Worm (Caenorhabditis elegans) whole organism, midembryonic: ENCODE results near the gene srw-117.
"Not testable (repeated sequence)": the region's sequence is repeated elsewhere in the genome, so short reads cannot be mapped to it uniquely, and the experiment has no call there.

Experiments used
- T22C8.4 ChIP-seq: fragments of 200-800 bp; sonication (Bioruptor generic); IDR thresholded peaks from 2 replicates; pipeline ENCODE4 v1.3.6; 2022; ENCODE audit warnings: missing genetic modification characterization, missing compliant biosample characterization
- cog-1 ChIP-seq: sonication (generic microtip); optimal IDR thresholded peaks from 2 replicates; lab custom pipeline; 2016; ENCODE audit warnings: missing genetic modification characterization, missing compliant biosample characterization
- flt-1 ChIP-seq: fragments of 200-800 bp; sonication (Bioruptor generic); IDR thresholded peaks from 2 replicates; pipeline ENCODE4 v1.3.6; 2022; ENCODE audit warnings: missing genetic modification characterization, missing compliant biosample characterization
- klf-2 ChIP-seq: fragments of 200-800 bp; sonication (Bioruptor generic); conservative IDR thresholded peaks from 2 replicates; pipeline ENCODE4 v1.3.6; 2022; ENCODE audit warnings: missing genetic modification reagents, missing genetic modification characterization, missing compliant biosample characterization
- med-1 ChIP-seq: sonication (generic microtip); optimal IDR thresholded peaks from 2 replicates; lab custom pipeline; 2017; ENCODE audit warnings: missing genetic modification characterization, mild to moderate bottlenecking, missing compliant biosample characterization, antibody characterized with exemption, missing genetic modification reagents; ENCODE audit not compliant: insufficient read depth
- ref-1 ChIP-seq: fragments of 200-800 bp; sonication (Bioruptor generic); conservative IDR thresholded peaks from 2 replicates; pipeline ENCODE4 v1.3.6; 2022; ENCODE audit warnings: missing genetic modification reagents, missing genetic modification characterization, missing compliant biosample characterization
- tab-1 ChIP-seq: fragments of 200-800 bp; sonication (Bioruptor generic); IDR thresholded peaks from 2 replicates; pipeline ENCODE4 v1.3.6; 2022; ENCODE audit warnings: missing genetic modification characterization, missing compliant biosample characterization
- ztf-23 ChIP-seq: fragments of 200-800 bp; sonication (Bioruptor generic); IDR thresholded peaks from 2 replicates; pipeline ENCODE4 v1.3.6; 2022; ENCODE audit warnings: missing genetic modification reagents, missing genetic modification characterization, missing compliant biosample characterization
- ztf-29 ChIP-seq: fragments of 200-800 bp; sonication (Bioruptor generic); IDR thresholded peaks from 2 replicates; pipeline ENCODE4 v1.3.6; 2022; ENCODE audit warnings: missing genetic modification reagents, missing genetic modification characterization, missing compliant biosample characterization

srw-117 gene

DNA sequence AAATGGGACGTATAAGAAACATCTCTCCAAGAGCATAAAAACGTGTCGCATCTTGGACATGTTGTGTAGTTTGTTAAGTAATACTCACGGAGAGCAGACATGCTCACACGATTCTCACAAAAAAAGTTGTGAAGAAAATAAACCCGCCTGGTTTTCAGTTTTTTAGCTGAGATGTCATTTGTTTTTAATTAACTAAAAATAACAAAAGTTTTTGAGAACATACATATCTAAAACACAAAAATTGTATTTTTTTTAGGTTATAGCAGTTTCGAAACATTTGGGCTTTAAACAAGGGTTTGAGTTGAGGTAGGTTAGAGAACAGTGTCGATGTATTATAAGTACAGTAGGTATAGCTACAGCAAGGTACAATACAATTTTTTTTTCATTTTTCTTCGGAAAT lies 18.5 kb downstream of the srw-117 start, which contains the start of gene srh-88:
Gene srh-88, minus strand, starts transcription at position 101 of the 400 bp plus-strand sequence.
- no peak for TF ChIP-seq flt-1
- TF ChIP-seq tab-1 (GFP tag; lab: Robert Waterston, UW): no peak
- TF ChIP-seq med-1 (GFP tag; lab: Kevin White, UChicago): no peak
- TF ChIP-seq ztf-29 (GFP tag; lab: Robert Waterston, UW): no peak
- no peak for TF ChIP-seq T22C8.4 (GFP tag; lab: Robert Waterston, UW)
- TF ChIP-seq ztf-23 (GFP tag; lab: Robert Waterston, UW): no peak
- no peak for TF ChIP-seq ref-1 (GFP tag; lab: Robert Waterston, UW)
- no peak for TF ChIP-seq cog-1 (tag; lab: Kevin White, UChicago)
- no peak for TF ChIP-seq klf-2 (GFP tag; lab: Robert Waterston, UW)

DNA sequence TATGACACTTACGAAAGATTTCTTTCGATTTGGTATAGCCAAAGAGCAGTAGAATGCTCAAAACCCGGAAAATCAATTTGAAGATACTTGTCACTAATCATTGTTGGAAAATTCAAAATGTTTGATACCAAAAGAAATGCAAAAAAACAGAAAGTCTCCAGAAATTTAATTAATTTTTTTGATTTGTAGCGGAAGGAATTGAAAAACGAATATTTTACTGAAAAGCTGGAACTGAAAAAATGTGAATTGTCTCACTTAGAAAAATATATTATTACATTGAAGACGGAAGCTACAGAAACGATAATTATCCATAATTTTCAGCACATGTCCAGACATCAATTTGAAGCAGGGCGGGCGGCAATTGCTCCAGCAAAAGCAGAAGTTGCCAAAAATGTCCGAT lies 20.3 kb downstream of the srw-117 start, which contains the start of gene srw-138:
Gene srw-138, minus strand, starts transcription at position 101 of the 400 bp plus-strand sequence.
- TF ChIP-seq klf-2 (GFP tag; lab: Robert Waterston, UW): no peak
- TF ChIP-seq ref-1 (GFP tag; lab: Robert Waterston, UW): no peak
- no peak for TF ChIP-seq tab-1 (GFP tag; lab: Robert Waterston, UW)
- no peak for TF ChIP-seq ztf-23 (GFP tag; lab: Robert Waterston, UW)
- no peak for TF ChIP-seq ztf-29 (GFP tag; lab: Robert Waterston, UW)
- TF ChIP-seq T22C8.4 (GFP tag; lab: Robert Waterston, UW): no peak
- TF ChIP-seq cog-1 (tag; lab: Kevin White, UChicago): no peak

DNA sequence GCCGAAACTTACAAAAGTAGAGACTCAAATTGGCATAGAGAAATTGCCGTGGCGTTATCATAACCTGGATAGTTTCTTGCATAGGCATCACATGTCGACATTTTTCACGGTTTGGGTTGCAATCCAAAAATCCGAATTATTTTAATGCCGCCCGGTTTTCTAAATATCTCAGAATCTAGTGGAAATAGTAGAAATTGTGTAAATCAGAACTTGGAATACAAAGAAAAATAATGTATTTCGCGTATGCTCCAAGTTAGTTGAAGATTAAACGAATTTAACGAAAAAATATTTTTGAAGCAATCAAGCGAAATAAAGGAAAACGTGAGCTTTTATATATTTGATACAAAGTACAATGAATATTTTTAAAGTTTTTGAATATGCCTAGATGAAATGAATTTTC lies 22.4 kb downstream of the srw-117 start, which contains the start of gene srw-144:
Gene srw-144, minus strand, starts transcription at position 101 of the 400 bp plus-strand sequence.
- TF ChIP-seq ztf-23 (GFP tag; lab: Robert Waterston, UW) (no peak), tab-1 (GFP tag; lab: Robert Waterston, UW) (no peak), ztf-29 (GFP tag; lab: Robert Waterston, UW) (no peak), klf-2 (GFP tag; lab: Robert Waterston, UW) (no peak), ref-1 (GFP tag; lab: Robert Waterston, UW) (no peak), med-1 (GFP tag; lab: Kevin White, UChicago) (no peak), T22C8.4 (GFP tag; lab: Robert Waterston, UW) (no peak), cog-1 (tag; lab: Kevin White, UChicago) (no peak), flt-1 (no peak)

DNA sequence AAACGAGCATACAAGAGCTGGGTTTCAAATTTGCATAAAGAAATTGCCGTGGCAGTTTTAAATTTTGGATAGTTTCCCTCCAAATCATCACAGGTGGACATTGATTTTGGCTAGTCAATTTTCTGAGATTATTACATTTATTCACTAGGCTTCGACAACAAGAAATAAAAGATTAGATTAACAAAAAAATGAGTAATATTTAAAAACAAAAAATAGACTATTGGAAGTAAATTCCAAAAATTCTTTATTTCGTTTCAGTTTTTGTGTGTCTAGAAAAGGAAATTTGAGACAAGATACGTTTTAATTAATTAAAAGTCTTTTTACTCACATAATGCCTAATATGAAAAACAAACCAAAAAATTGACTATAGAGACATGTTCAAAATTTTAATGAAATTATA lies 25.0 kb downstream of the srw-117 start, which contains the start of gene srw-142:
Gene srw-142, minus strand, starts transcription at position 101 of the 400 bp plus-strand sequence.
- TF ChIP-seq ztf-23 (GFP tag; lab: Robert Waterston, UW) (no peak), flt-1 (no peak), T22C8.4 (GFP tag; lab: Robert Waterston, UW) (no peak), ztf-29 (GFP tag; lab: Robert Waterston, UW) (no peak), tab-1 (GFP tag; lab: Robert Waterston, UW) (no peak), klf-2 (GFP tag; lab: Robert Waterston, UW) (no peak), cog-1 (tag; lab: Kevin White, UChicago) (no peak), ref-1 (GFP tag; lab: Robert Waterston, UW) (no peak), med-1 (GFP tag; lab: Kevin White, UChicago) (no peak)

DNA sequence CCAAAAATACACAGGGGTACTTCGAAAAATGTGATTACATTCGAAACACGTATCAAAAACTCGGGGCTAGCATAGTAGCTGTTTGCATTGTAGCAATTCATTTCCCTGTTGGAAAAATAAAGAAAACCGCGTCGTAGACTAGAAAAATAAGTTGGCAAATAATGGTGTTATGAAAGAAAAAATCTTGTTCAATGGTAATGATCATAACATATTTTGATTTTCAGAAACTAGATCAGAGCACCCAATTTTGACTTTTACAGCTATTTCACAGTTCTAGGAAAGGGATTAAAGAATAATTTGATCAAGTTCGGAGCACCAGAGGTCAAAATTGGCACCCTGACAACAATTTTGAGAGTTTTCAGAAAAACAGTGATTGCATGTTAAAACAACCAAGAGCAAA lies 27.9 kb downstream of the srw-117 start, which contains the start of gene srh-248:
Gene srh-248, minus strand, starts transcription at position 101 of the 400 bp plus-strand sequence.
- TF ChIP-seq cog-1 (tag; lab: Kevin White, UChicago); flt-1; ztf-23 (GFP tag; lab: Robert Waterston, UW): not testable (repeated sequence)

DNA sequence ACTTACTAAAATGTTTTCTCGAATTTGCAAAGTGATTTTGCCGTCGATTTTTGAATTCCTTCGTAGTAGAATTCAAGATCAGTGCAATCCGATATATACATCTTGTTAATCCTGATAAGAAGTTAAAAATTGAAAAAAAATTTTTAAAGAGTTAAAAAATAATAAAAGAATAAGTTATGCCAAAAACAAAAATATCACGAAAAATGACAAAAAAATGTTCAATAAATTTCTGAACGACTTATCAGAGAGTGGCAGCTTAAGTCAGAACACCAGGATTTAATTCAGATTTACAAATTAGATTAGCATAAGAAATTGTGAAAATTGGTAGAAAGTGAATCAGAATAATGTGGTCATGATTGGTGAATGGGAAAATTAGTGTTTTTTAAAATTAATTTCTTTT lies 31.1 kb downstream of the srw-117 start, which contains the start of gene srw-122:
Gene srw-122, minus strand, starts transcription at position 101 of the 400 bp plus-strand sequence.
- TF ChIP-seq klf-2 (GFP tag; lab: Robert Waterston, UW); ztf-23 (GFP tag; lab: Robert Waterston, UW); flt-1: not testable (repeated sequence)

DNA sequence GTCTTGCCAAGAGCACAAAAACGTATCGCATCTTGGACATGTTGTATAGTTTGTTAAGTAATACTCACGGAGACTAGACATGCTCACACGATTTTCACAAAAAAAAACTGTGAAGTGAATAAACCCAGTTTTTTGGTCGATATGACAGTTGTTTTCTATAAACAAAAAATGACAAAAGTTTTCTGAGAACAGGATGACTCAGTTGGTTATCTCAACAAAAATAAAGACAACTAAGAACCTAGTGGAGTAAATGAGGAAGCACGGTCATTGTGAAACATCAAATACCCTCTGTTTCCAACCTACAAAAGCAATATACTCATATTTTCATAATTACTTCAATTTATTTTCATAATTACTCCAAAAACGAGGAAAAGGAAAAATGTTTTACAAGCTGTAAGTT lies 37.6 kb downstream of the srw-117 start, which contains the start of gene srh-87:
Gene srh-87, minus strand, starts transcription at position 101 of the 400 bp plus-strand sequence.
- TF ChIP-seq ztf-29 (GFP tag; lab: Robert Waterston, UW) (no peak), ref-1 (GFP tag; lab: Robert Waterston, UW) (no peak), cog-1 (tag; lab: Kevin White, UChicago) (no peak), klf-2 (GFP tag; lab: Robert Waterston, UW) (no peak), tab-1 (GFP tag; lab: Robert Waterston, UW) (no peak), flt-1 (no peak), med-1 (GFP tag; lab: Kevin White, UChicago) (no peak), T22C8.4 (GFP tag; lab: Robert Waterston, UW) (no peak), ztf-23 (GFP tag; lab: Robert Waterston, UW) (no peak)

DNA sequence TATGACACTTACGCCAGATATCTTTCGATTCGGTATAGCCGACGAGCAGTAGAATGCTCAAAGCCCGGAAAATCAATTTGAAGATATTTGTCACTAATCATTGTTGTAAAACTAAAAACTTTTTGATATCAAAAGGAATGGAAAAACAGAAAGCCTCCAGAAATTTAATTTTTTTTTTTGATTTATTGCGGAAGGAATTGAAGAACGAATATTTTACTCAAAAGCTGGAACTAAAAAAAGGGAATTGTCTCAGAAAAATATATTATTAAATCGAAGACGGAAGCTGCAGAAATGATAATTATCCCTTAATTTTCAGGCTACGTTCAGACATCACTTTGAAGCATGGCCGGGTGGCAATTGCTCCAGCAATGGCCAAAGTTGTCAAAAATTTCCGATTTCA lies 39.4 kb downstream of the srw-117 start, which contains the start of gene srw-137:
Gene srw-137, minus strand, starts transcription at position 101 of the 400 bp plus-strand sequence.
- no peak for TF ChIP-seq ref-1 (GFP tag; lab: Robert Waterston, UW)
- TF ChIP-seq tab-1 (GFP tag; lab: Robert Waterston, UW): no peak
- TF ChIP-seq T22C8.4 (GFP tag; lab: Robert Waterston, UW): no peak
- no peak for TF ChIP-seq ztf-29 (GFP tag; lab: Robert Waterston, UW)
- TF ChIP-seq ztf-23 (GFP tag; lab: Robert Waterston, UW): no peak
- TF ChIP-seq klf-2 (GFP tag; lab: Robert Waterston, UW): no peak
- no peak for TF ChIP-seq flt-1
- no peak for TF ChIP-seq med-1 (GFP tag; lab: Kevin White, UChicago)
- no peak for TF ChIP-seq cog-1 (tag; lab: Kevin White, UChicago)

DNA sequence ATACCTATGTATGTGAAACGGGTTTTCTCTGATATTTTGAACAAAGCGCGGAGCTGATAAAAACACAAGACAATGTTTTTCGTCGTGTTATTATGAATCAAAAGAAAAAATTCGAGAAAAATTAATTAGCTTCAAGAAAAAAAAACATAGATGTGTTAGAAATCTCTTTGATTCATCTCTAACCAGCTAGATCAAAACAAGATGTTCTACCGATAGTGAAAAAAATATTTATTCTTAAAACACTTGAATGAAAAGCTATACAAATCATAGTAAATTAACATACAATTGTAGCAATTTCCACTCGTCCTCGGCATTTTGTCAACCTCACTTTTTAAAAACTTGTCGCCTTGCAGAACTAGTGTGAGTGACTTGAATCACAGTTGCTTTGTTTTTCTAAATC lies 41.0 kb downstream of the srw-117 start:
- TF ChIP-seq ztf-29 (GFP tag; lab: Robert Waterston, UW) (no peak), klf-2 (GFP tag; lab: Robert Waterston, UW) (no peak), cog-1 (tag; lab: Kevin White, UChicago) (no peak), med-1 (GFP tag; lab: Kevin White, UChicago) (no peak), T22C8.4 (GFP tag; lab: Robert Waterston, UW) (no peak), ref-1 (GFP tag; lab: Robert Waterston, UW) (no peak), tab-1 (GFP tag; lab: Robert Waterston, UW) (no peak), flt-1 (no peak), ztf-23 (GFP tag; lab: Robert Waterston, UW) (no peak)
